Worm (Caenorhabditis elegans): ENCODE data around the gene gcst-1.

The gcst-1 gene

ce11 chrV:5717237-5717935 lies 4.7 kb downstream of the gcst-1 start, which contains the start of gene rga-3:
TSS of gene rga-3 (plus strand) at chrV:5717885.
- TF ChIP-seq C38D4.7 (GFP tag; optimal IDR thresholded peaks at IDR 0.05) (no peak), fax-1 (tag; optimal IDR thresholded peaks at IDR 0.05) (no peak), sox-4 (tag; optimal IDR thresholded peaks at IDR 0.05) (no peak), nhr-232 (tag; optimal IDR thresholded peaks at IDR 0.05) (no peak), mec-3 (tag; optimal IDR thresholded peaks at IDR 0.05; ENCODE audit: borderline replicate concordance) (no peak), sdc-2 (tag; optimal IDR thresholded peaks at IDR 0.05) (no peak), pag-3 (tag; optimal IDR thresholded peaks at IDR 0.05; ENCODE audit: borderline replicate concordance) (no peak), pha-4 (tag; optimal IDR thresholded peaks at IDR 0.05) (no peak), npax-4 (tag; optimal IDR thresholded peaks at IDR 0.05) (no peak), ets-4 (tag; optimal IDR thresholded peaks at IDR 0.05) (no peak), ceh-9 (tag; optimal IDR thresholded peaks at IDR 0.05) (no peak), pat-9 (tag; optimal IDR thresholded peaks at IDR 0.05) (no peak), fkh-6 (tag; optimal IDR thresholded peaks at IDR 0.05) (no peak), che-1 (tag; optimal IDR thresholded peaks at IDR 0.05) (no peak), K09A11.1 (tag; optimal IDR thresholded peaks at IDR 0.05; ENCODE audit: insufficient read depth) (no peak), dmd-4 (tag; optimal IDR thresholded peaks at IDR 0.05; ENCODE audit: borderline replicate concordance) (no peak)

ce11 chrV:5722093-5722492 lies 9.4 kb downstream of the gcst-1 start:
- TF ChIP-seq ref-2 (tag; optimal IDR thresholded peaks at IDR 0.05), result no peak
- TF ChIP-seq pros-1 (tag; optimal IDR thresholded peaks at IDR 0.05), result no peak
- no peak for TF ChIP-seq ceh-48 (tag; optimal IDR thresholded peaks at IDR 0.05)

ce11 chrV:5724395-5724794 lies 11.7 kb downstream of the gcst-1 start:
- TF ChIP-seq unc-55 (GFP tag; optimal IDR thresholded peaks at IDR 0.05) (no peak), ets-4 (tag; optimal IDR thresholded peaks at IDR 0.05) (no peak), ceh-31 (tag; optimal IDR thresholded peaks at IDR 0.05) (no peak), nfya-1 (tag; optimal IDR thresholded peaks at IDR 0.05) (no peak), ceh-9 (tag; optimal IDR thresholded peaks at IDR 0.05) (no peak), unc-3 (GFP tag; conservative IDR thresholded peaks at IDR 0.05) (no peak), unc-3 (tag; optimal IDR thresholded peaks at IDR 0.05) (no peak), pha-4 (tag; optimal IDR thresholded peaks at IDR 0.05) (no peak), syd-9 (tag; optimal IDR thresholded peaks at IDR 0.05) (no peak), nhr-11 (tag; optimal IDR thresholded peaks at IDR 0.05) (no peak), gmeb-2 (tag; optimal IDR thresholded peaks at IDR 0.05) (no peak), K09A11.1 (tag; optimal IDR thresholded peaks at IDR 0.05; ENCODE audit: insufficient read depth) (no peak), odd-2 (tag; optimal IDR thresholded peaks at IDR 0.05) (no peak), T23F11.4 (GFP tag; optimal IDR thresholded peaks at IDR 0.05) (no peak), ceh-34 (tag; optimal IDR thresholded peaks at IDR 0.05) (no peak)

- TF ChIP-seq ceh-6 (GFP tag; optimal IDR thresholded peaks at IDR 0.05) (no peak), ceh-22 (tag; optimal IDR thresholded peaks at IDR 0.05) (no peak), eyg-1 (tag; optimal IDR thresholded peaks at IDR 0.05) (no peak), fax-1 (tag; optimal IDR thresholded peaks at IDR 0.05) (no peak), ceh-24 (tag; optimal IDR thresholded peaks at IDR 0.05) (no peak), ama-1 (optimal IDR thresholded peaks at IDR 0.05) (no peak), ceh-2 (tag; optimal IDR thresholded peaks at IDR 0.05) (no peak), ztf-16 (tag; optimal IDR thresholded peaks at IDR 0.05) (no peak)
These were observed 13.7 kb downstream of the gcst-1 start, which contains the start of gene K09H11.4 for ce11 chrV:5726463-5726862. TSS of gene K09H11.4 (minus strand) at chrV:5726563.

All from whole organism, late embryonic.